Worm (Caenorhabditis elegans) whole organism, early embryonic: ENCODE data around the gene Y39G8B.13.
A peak's percentile ranks its signal among the peaks of the same experiment; 100 is the strongest.

Experiments
- B0310.2 ChIP-seq: sonication (generic microtip); optimal IDR thresholded peaks from 2 replicates; lab custom pipeline; 2016; ENCODE audit warnings: mild to moderate bottlenecking, missing genetic modification characterization, missing compliant biosample characterization
- F13C5.2 ChIP-seq: sonication (generic microtip); optimal IDR thresholded peaks from 2 replicates; lab custom pipeline; 2017; ENCODE audit warnings: mild to moderate bottlenecking, missing genetic modification characterization, inconsistent platforms, missing compliant biosample characterization
- aly-1 ChIP-seq: sonication (generic microtip); optimal IDR thresholded peaks from 2 replicates; lab custom pipeline; 2016; ENCODE audit warnings: missing genetic modification characterization, missing compliant biosample characterization
- ama-1 ChIP-seq: fragments of 150-350 bp; optimal IDR thresholded peaks from 2 replicates; lab custom pipeline; 2014
- ceh-13 ChIP-seq: fragments of 200-800 bp; sonication (Bioruptor generic); optimal IDR thresholded peaks from 2 replicates; lab custom pipeline; 2018; ENCODE audit warnings: mild to moderate bottlenecking, missing genetic modification characterization, missing compliant biosample characterization
- ceh-36 ChIP-seq: sonication (generic microtip); optimal IDR thresholded peaks from 2 replicates; lab custom pipeline; 2016; ENCODE audit warnings: missing genetic modification characterization, inconsistent platforms, missing compliant biosample characterization
- ets-7 ChIP-seq: sonication (generic microtip); optimal IDR thresholded peaks from 2 replicates; lab custom pipeline; 2016; ENCODE audit warnings: missing genotype, missing genetic modification characterization, missing compliant biosample characterization
- flt-1 ChIP-seq: fragments of 200-800 bp; sonication (Bioruptor generic); IDR thresholded peaks from 2 replicates; pipeline ENCODE4 v1.3.6; 2022; ENCODE audit warnings: missing genetic modification characterization, missing compliant biosample characterization
- hmbx-1 ChIP-seq: sonication (generic microtip); optimal IDR thresholded peaks from 2 replicates; lab custom pipeline; 2016; ENCODE audit warnings: mild to moderate bottlenecking, missing genetic modification characterization, missing compliant biosample characterization
- hmg-4 ChIP-seq: fragments of 200-800 bp; sonication (Bioruptor generic); optimal IDR thresholded peaks from 2 replicates; lab custom pipeline; 2018; ENCODE audit warnings: mild to moderate bottlenecking, missing genetic modification characterization, missing compliant biosample characterization
- hnd-1 ChIP-seq: sonication (generic microtip); optimal IDR thresholded peaks from 2 replicates; lab custom pipeline; 2016; ENCODE audit warnings: missing genetic modification characterization, missing compliant biosample characterization
- pes-1 ChIP-seq: fragments of 200-800 bp; sonication (Bioruptor generic); IDR thresholded peaks from 2 replicates; pipeline ENCODE4 v1.3.6; 2022; ENCODE audit warnings: missing genetic modification reagents, missing genetic modification characterization, missing compliant biosample characterization
- scrt-1 ChIP-seq: fragments of 200-800 bp; sonication (Bioruptor generic); IDR thresholded peaks from 2 replicates; pipeline ENCODE4 v1.3.6; 2022; ENCODE audit warnings: missing genetic modification characterization, missing compliant biosample characterization
- sea-1 ChIP-seq: fragments of 200-800 bp; sonication (Bioruptor generic); conservative IDR thresholded peaks from 2 replicates; pipeline ENCODE4 v1.3.6; 2022; ENCODE audit warnings: missing genetic modification characterization, missing compliant biosample characterization
- tbx-11 ChIP-seq: fragments of 200-800 bp; sonication (Bioruptor generic); IDR thresholded peaks from 2 replicates; pipeline ENCODE4 v1.3.6; 2022; ENCODE audit warnings: missing genetic modification characterization, missing compliant biosample characterization
- tbx-37 ChIP-seq: fragments of 200-800 bp; sonication (Bioruptor generic); conservative IDR thresholded peaks from 2 replicates; pipeline ENCODE4 v1.3.6; 2022; ENCODE audit warnings: missing genetic modification reagents, missing genetic modification characterization, missing compliant biosample characterization
- tra-4 ChIP-seq: sonication (generic microtip); optimal IDR thresholded peaks from 2 replicates; lab custom pipeline; 2017; ENCODE audit warnings: missing genetic modification characterization, missing compliant biosample characterization

The Y39G8B.13 gene

DNA sequence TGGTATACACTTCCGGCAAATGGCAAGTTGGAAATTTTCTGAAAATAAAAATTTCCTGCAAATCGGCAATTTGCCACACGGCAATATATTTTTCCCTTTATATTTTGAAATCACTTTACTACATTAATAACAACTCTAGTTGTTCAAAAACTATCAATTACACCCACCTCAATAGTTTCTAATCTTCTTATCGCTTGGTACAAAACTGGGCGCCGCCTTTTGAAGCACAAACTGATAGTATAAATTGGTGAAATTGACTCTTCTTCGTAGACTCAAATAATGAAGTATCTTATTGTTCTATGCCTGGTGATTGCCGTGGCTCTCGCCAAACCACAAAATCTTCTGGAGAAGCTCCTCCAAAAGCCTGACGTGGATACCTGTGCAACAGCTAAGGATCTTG is 1.8 kb downstream of the Y39G8B.13 start, which contains the start of gene Y39G8B.9:
Y39G8B.9 (plus strand) TSS at position 269 of the 400 bp plus-strand sequence.
- TF ChIP-seq ets-7 (no peak), ceh-13 (GFP tag; lab: Kevin White, UChicago) (no peak), ceh-36 (tag; lab: Kevin White, UChicago) (no peak), pes-1 (no peak), hmg-4 (GFP tag; lab: Kevin White, UChicago) (no peak)

ce11 chrII:13979833-13980513 is 2.9 kb downstream of the Y39G8B.13 start, which contains the start of gene sre-48:
sre-48 (minus strand) TSS chrII:13979883.
- no peak for TF ChIP-seq tra-4 (tag; lab: Kevin White, UChicago)
- no peak for TF ChIP-seq hmbx-1 (tag; lab: Kevin White, UChicago)
- no peak for TF ChIP-seq ceh-36 (tag; lab: Kevin White, UChicago)
- no peak for TF ChIP-seq hnd-1 (tag; lab: Kevin White, UChicago)
- no peak for TF ChIP-seq ceh-13 (GFP tag; lab: Kevin White, UChicago)
- TF ChIP-seq flt-1 (GFP tag; lab: Robert Waterston, UW): no peak
- TF ChIP-seq tbx-11: no peak
- no peak for TF ChIP-seq B0310.2 (tag; lab: Kevin White, UChicago)
- no peak for TF ChIP-seq sea-1 (GFP tag; lab: Robert Waterston, UW)
- TF ChIP-seq hmg-4 (GFP tag; lab: Kevin White, UChicago): no peak
- no peak for TF ChIP-seq aly-1 (tag; lab: Kevin White, UChicago)
- no peak for TF ChIP-seq tbx-37 (GFP tag; lab: Robert Waterston, UW)
- TF ChIP-seq scrt-1: no peak

DNA sequence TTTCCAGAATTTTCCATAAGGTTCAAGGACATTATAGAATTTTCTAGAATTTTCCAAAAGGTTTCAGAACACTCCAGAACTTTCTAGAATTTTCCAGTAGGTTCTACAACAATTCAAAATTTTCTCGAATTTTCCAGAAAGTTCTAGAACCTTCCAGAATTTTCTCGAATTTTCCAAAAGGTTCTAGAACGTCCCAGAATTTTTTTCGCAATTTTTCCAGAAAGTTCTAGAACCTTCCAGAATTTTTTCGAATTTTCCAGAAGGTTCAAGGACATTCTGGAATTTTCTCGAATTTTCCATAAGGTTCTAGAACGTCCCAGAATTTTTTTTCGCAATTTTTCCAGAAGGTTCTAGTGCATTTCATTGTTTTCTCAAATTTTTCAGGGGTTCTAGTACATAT is 5.1 kb downstream of the Y39G8B.13 start:
- no peak for TF ChIP-seq ceh-13 (GFP tag; lab: Kevin White, UChicago)
- TF ChIP-seq aly-1 (tag; lab: Kevin White, UChicago): no peak
- no peak for TF ChIP-seq ama-1 (lab: Kevin White, UChicago)
- TF ChIP-seq ceh-36 (tag; lab: Kevin White, UChicago): no peak
- TF ChIP-seq tra-4 (tag; lab: Kevin White, UChicago): no peak
- no peak for TF ChIP-seq hnd-1 (tag; lab: Kevin White, UChicago)
- no peak for TF ChIP-seq ets-7
- TF ChIP-seq tbx-37 (GFP tag; lab: Robert Waterston, UW): no peak
- TF ChIP-seq tbx-11: no peak
- no peak for TF ChIP-seq flt-1 (GFP tag; lab: Robert Waterston, UW)
- no peak for TF ChIP-seq scrt-1

DNA sequence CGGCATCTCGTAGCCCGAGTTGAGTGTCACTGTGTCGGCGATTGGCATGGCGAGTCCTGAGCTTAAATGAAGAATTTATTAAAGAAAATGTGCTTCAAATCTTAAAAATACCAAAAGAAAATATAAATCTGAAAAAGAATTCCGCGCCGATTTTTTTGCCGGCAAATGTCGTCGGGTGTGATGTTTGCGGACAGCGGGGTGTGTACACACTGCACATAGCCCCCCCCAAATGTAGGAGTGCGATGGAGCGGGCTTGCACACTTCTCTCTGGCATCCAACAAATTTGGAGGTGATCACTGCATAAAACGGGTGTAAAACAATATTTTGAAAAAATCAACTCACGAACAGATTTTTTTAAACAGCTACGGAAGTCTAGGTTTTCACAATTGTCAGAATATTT is 6.7 kb downstream of the Y39G8B.13 start, which contains the start of gene Y39G8B.2:
Y39G8B.2 (minus strand) TSS at position 61 of the 400 bp plus-strand sequence.
- no peak for TF ChIP-seq hnd-1 (tag; lab: Kevin White, UChicago)
- TF ChIP-seq F13C5.2: peak; percentile 73
- TF ChIP-seq sea-1 (GFP tag; lab: Robert Waterston, UW): no peak
- no peak for TF ChIP-seq tra-4 (tag; lab: Kevin White, UChicago)
- TF ChIP-seq flt-1 (GFP tag; lab: Robert Waterston, UW): 0 out of 2 replicates have a peak, but pooled peaks have one; percentile 32
- TF ChIP-seq tbx-37 (GFP tag; lab: Robert Waterston, UW): no peak
- TF ChIP-seq hmg-4 (GFP tag; lab: Kevin White, UChicago): peak; percentile 66
- peak; percentile 68 for TF ChIP-seq pes-1
- no peak for TF ChIP-seq hmbx-1 (tag; lab: Kevin White, UChicago)
- 0 out of 2 replicates have a peak, but pooled peaks have one; percentile 43 for TF ChIP-seq tbx-11
- peak; percentile 43; the same call in 1 of the 2 replicates for TF ChIP-seq scrt-1
- TF ChIP-seq ama-1 (lab: Kevin White, UChicago): no peak

DNA sequence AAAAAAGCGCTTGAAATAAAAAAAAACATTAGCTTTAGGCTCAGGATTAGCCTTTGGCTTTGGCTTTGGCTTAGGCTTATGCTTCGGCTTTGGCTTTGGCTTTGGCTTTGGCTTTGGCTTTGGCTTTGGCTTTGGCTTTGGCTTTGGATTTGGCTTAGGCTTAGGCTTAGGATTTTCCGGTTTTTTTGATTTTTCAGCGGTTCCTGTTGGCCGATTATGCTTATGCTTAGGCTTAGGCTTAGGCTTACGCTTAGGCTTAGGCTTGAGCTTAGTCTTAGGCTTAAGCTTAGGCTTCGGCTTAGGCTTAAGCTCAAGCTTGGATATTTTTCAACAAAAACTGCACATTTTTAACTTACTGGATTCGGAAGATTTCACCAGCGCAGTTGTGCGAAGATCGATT is 8.7 kb downstream of the Y39G8B.13 start:
- no peak for TF ChIP-seq flt-1 (GFP tag; lab: Robert Waterston, UW)
- TF ChIP-seq aly-1 (tag; lab: Kevin White, UChicago): no peak
- TF ChIP-seq hmg-4 (GFP tag; lab: Kevin White, UChicago): no peak
- peak; percentile 71 for TF ChIP-seq ceh-36 (tag; lab: Kevin White, UChicago)
- no peak for TF ChIP-seq ceh-13 (GFP tag; lab: Kevin White, UChicago)
- no peak for TF ChIP-seq hnd-1 (tag; lab: Kevin White, UChicago)

ce11 chrII:13973514-13973913 is 9.3 kb downstream of the Y39G8B.13 start, which contains the start of gene Y39G8B.1:
Y39G8B.1 (minus strand) TSS chrII:13973812.
- TF ChIP-seq flt-1 (GFP tag; lab: Robert Waterston, UW) (no peak), hmbx-1 (tag; lab: Kevin White, UChicago) (no peak), ceh-36 (tag; lab: Kevin White, UChicago) (no peak), B0310.2 (tag; lab: Kevin White, UChicago) (no peak), ets-7 (no peak), hnd-1 (tag; lab: Kevin White, UChicago) (no peak), tbx-11 (no peak), hmg-4 (GFP tag; lab: Kevin White, UChicago) (no peak), aly-1 (tag; lab: Kevin White, UChicago) (no peak), pes-1 (no peak), tbx-37 (GFP tag; lab: Robert Waterston, UW) (no peak), F13C5.2 (no peak), ceh-13 (GFP tag; lab: Kevin White, UChicago) (no peak)

DNA sequence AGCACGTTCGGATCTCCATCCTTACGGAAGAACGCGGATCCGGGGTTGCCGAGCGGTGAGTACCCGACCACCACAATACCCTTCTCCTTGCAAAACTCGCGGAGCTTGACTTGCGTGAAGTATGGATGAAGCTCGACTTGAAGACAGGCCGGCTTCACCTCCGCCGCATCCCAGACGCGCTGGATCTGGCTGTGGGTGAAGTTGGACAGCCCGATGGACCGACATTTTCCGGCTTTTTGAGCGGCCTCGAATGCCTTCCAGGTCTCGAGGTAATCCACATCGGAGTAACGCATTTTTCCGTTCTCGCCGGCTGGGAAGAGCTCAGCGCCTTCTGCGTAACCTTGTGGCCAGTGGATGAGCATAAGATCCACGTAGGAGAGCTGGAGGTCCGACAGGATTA is 10.6 kb downstream of the Y39G8B.13 start:
- no peak for TF ChIP-seq ets-7
- no peak for TF ChIP-seq tbx-11
- TF ChIP-seq sea-1 (GFP tag; lab: Robert Waterston, UW): no peak
- TF ChIP-seq pes-1: no peak
- TF ChIP-seq tra-4 (tag; lab: Kevin White, UChicago): no peak
- TF ChIP-seq flt-1 (GFP tag; lab: Robert Waterston, UW): no peak
- no peak for TF ChIP-seq F13C5.2
- no peak for TF ChIP-seq hmbx-1 (tag; lab: Kevin White, UChicago)
